Fruit fly (Drosophila melanogaster) whole organism, wandering third instar larva: ENCODE measurements around the gene dlp.

Experiments
- Abd-B ChIP-seq: fragments of >200 bp; optimal IDR thresholded peaks from 2 replicates; lab custom pipeline; 2017; ENCODE audit warnings: missing biosample characterization, missing genetic modification characterization
- CG32264 ChIP-seq: fragments of 200-800 bp; sonication (Bioruptor generic); optimal IDR thresholded peaks from 2 replicates; lab custom pipeline; 2016; ENCODE audit warnings: missing biosample characterization, missing genetic modification characterization
- CG9705 ChIP-seq: fragments of 200-800 bp; sonication (Bioruptor generic); optimal IDR thresholded peaks from 2 replicates; lab custom pipeline; 2018; ENCODE audit warnings: missing biosample characterization, mild to moderate bottlenecking, missing genetic modification characterization
- CrebA ChIP-seq: fragments of 200-800 bp; sonication (Bioruptor generic); optimal IDR thresholded peaks from 2 replicates; lab custom pipeline; 2016; ENCODE audit warnings: missing biosample characterization, mild to moderate bottlenecking, missing genetic modification characterization, borderline replicate concordance
- Dif ChIP-seq: fragments of 200-275, 200-300 bp; sonication (Bioruptor generic); optimal IDR thresholded peaks from 2 replicates; lab custom pipeline; 2018; ENCODE audit warnings: missing biosample characterization, missing genetic modification characterization; ENCODE audit not compliant: partially characterized antibody
- GATAd ChIP-seq: sonication (Bioruptor generic); optimal IDR thresholded peaks from 2 replicates; lab custom pipeline; 2016; ENCODE audit warnings: missing biosample characterization, missing genetic modification characterization
- Hnf4 ChIP-seq: fragments of 200-800 bp; sonication (Bioruptor generic); optimal IDR thresholded peaks from 2 replicates; lab custom pipeline; 2016; ENCODE audit warnings: missing biosample characterization, mild to moderate bottlenecking, missing genetic modification characterization
- Hr78 ChIP-seq: fragments of >200 bp; optimal IDR thresholded peaks from 2 replicates; lab custom pipeline; 2017; ENCODE audit warnings: missing biosample characterization, missing genetic modification characterization
- Hr83 ChIP-seq: fragments of 200-300 bp; sonication (Bioruptor generic); optimal IDR thresholded peaks from 2 replicates; lab custom pipeline; 2016; ENCODE audit warnings: missing biosample characterization, mild to moderate bottlenecking, missing genetic modification characterization, moderate library complexity; ENCODE audit not compliant: poor library complexity, severe bottlenecking
- Myc ChIP-seq: fragments of >200 bp; optimal IDR thresholded peaks from 2 replicates; lab custom pipeline; 2017
- OdsH ChIP-seq: fragments of 200-800 bp; sonication (Bioruptor generic); optimal IDR thresholded peaks from 2 replicates; lab custom pipeline; 2016; ENCODE audit warnings: missing biosample characterization, mild to moderate bottlenecking, missing genetic modification characterization
- Sp1 ChIP-seq: fragments of 200-800 bp; sonication (Bioruptor generic); optimal IDR thresholded peaks from 3 replicates; lab custom pipeline; 2019; ENCODE audit warnings: missing biosample characterization, mild to moderate bottlenecking, missing genetic modification characterization, moderate library complexity
- Vsx2 ChIP-seq: fragments of 200-300, 225-300 bp; sonication (Bioruptor generic); optimal IDR thresholded peaks from 2 replicates; lab custom pipeline; 2018; ENCODE audit warnings: missing biosample characterization, missing genetic modification characterization; ENCODE audit not compliant: partially characterized antibody
- br ChIP-seq: fragments of 200-800 bp; sonication (Bioruptor generic); optimal IDR thresholded peaks from 2 replicates; lab custom pipeline; 2016; ENCODE audit warnings: missing biosample characterization, missing genetic modification characterization
- brk ChIP-seq: fragments of 200-800 bp; sonication (Bioruptor generic); optimal IDR thresholded peaks from 2 replicates; lab custom pipeline; 2016; ENCODE audit warnings: missing biosample characterization, mild to moderate bottlenecking, missing genetic modification characterization
- dl ChIP-seq, 2 experiments: fragments of 175-275, 200-275 bp in 1 of 2; fragments of 200-275 bp in 1 of 2; sonication (Bioruptor generic); optimal IDR thresholded peaks; lab custom pipeline; 2018; ENCODE audit warnings: mild to moderate bottlenecking in 2 of 2, missing biosample characterization in 2 of 2, missing genetic modification characterization in 2 of 2, moderate library complexity in 2 of 2; ENCODE audit not compliant: partially characterized antibody in 2 of 2, insufficient read depth in 1 of 2
- dmrt93B ChIP-seq: fragments of 200-800 bp; sonication (Bioruptor generic); optimal IDR thresholded peaks from 2 replicates; lab custom pipeline; 2018; ENCODE audit warnings: missing biosample characterization, mild to moderate bottlenecking, missing genetic modification characterization
- dsf ChIP-seq: sonication (Bioruptor generic); optimal IDR thresholded peaks from 2 replicates; lab custom pipeline; 2016; ENCODE audit warnings: missing biosample characterization, missing genetic modification characterization, borderline replicate concordance
- foxo ChIP-seq, 2 experiments: fragments of 200-800 bp; sonication (Bioruptor generic); optimal IDR thresholded peaks; 2 replicates in 1 of 2; 3 replicates in 1 of 2; lab custom pipeline; 2016 to 2017; ENCODE audit warnings: missing biosample characterization in 2 of 2, missing genetic modification characterization in 2 of 2
- fru ChIP-seq: fragments of 200-800 bp; sonication (Bioruptor generic); optimal IDR thresholded peaks from 3 replicates; lab custom pipeline; 2016; ENCODE audit warnings: missing biosample characterization, mild to moderate bottlenecking, missing genetic modification characterization
- h ChIP-seq: fragments of 200-800 bp; sonication (Bioruptor generic); optimal IDR thresholded peaks from 3 replicates; lab custom pipeline; 2016; ENCODE audit warnings: missing biosample characterization, mild to moderate bottlenecking, missing genetic modification characterization
- pan ChIP-seq: fragments of >200 bp; optimal IDR thresholded peaks from 2 replicates; lab custom pipeline; 2017
- sage ChIP-seq: fragments of 200-800 bp; sonication (Bioruptor generic); optimal IDR thresholded peaks from 2 replicates; lab custom pipeline; 2016; ENCODE audit warnings: missing biosample characterization, mild to moderate bottlenecking, missing genetic modification characterization
- tai ChIP-seq: sonication (Bioruptor generic); optimal IDR thresholded peaks from 2 replicates; lab custom pipeline; 2016; ENCODE audit warnings: missing biosample characterization, missing genetic modification characterization
- usp ChIP-seq: fragments of >200 bp; optimal IDR thresholded peaks from 2 replicates; lab custom pipeline; 2017; ENCODE audit warnings: missing biosample characterization, missing genetic modification characterization

The dlp gene

DNA sequence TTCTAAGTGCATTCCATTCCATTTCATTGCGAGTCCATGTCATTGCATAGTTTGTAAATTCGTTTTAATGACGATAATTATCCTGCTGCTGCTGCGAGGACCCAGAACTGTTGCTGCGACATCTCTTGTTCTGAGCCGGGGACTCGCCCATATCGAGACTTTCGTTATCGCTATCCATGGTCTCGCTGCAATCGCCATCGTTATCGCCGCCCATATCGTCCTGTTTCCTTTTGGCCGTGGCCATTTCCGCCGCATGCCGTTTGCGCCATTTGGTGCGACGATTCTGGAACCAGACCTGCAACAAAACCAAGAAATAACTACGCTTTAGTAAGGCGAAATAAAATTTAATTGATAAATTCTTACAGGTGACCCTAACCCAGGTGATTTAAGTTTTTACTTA is 48.6 kb upstream of the dlp start:
- TF ChIP-seq fru (GFP tag; lab: Kevin White, UChicago) (no peak), Hr78 (GFP tag; lab: Kevin White, UChicago) (no peak), CG32264 (GFP tag; lab: Kevin White, UChicago) (no peak), Hnf4 (no peak), foxo (GFP tag; optimal IDR thresholded peaks at IDR 0.05; lab: Kevin White, UChicago) (no peak)

DNA sequence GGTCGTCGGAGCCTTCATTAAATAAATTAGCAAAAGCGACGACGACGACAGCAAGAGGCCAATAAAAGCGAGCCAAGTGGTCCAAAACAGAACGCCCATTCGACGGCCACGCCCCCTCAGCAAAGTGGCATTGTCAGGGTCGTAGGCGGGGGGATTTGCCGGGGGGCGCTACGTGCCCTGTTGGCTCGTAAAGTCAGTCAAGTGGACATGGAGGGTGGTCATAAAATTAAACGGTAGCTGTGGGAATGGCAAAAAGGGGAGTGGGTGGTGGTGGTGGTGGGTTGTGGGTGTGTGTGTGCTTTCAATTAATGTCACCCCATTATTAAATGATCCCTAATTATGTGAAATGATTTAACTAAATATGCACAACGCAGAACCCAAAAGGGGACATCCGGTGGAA is 41.4 kb upstream of the dlp start:
- TF ChIP-seq usp (GFP tag; lab: Kevin White, UChicago) = no peak
- TF ChIP-seq GATAd (GFP tag; lab: Kevin White, UChicago) = no peak
- TF ChIP-seq, all 38 proteins: peak for 0

DNA sequence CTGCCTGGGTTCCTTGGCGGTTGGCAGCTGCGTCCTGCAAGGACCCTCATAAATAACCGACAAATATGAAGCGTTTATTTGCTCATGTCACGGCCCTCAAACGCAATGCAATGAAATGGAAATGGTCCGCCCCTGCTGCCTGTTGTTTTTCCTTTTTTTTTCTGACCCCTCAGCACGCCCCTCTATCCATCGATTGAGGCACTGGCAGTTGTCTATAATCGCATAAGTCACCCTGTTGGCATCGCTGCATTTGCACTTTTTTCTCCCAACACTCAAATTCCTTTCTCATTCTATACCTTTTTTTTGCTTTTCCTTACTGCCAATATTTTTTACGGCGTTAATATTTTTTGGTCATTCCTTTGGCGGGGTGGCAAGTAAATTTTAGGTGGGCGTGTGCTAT is 40.2 kb upstream of the dlp start:
- TF ChIP-seq OdsH = no peak
- no peak for TF ChIP-seq pan (lab: Kevin White, UChicago)
- TF ChIP-seq brk = no peak
- no peak for TF ChIP-seq Sp1 (GFP tag; lab: Kevin White, UChicago)
- no peak for TF ChIP-seq CG9705
- TF ChIP-seq, all 38 proteins: peak for 0

DNA sequence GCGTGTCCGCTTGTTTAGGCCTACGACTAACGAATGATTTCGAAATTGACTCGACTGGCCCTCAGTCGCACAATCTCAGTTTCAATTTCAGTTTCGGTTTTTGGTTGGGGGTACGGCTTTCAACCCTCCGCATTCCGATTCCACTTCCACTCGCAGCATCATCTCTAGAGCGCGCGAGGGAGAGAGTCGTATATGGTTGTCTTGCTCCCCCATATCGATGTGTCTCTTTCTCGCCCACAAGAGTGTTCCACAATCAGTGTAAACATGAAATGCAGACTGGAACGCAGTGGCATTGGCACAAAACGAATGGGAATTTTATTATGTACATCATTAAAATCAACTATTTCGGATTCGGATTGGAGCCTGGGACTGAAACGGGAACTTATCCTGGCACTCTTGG is 32.9 kb upstream of the dlp start, which contains the start of gene HGTX:
HGTX (minus strand) TSS at position 38 of the 400 bp plus-strand sequence.
- no peak for TF ChIP-seq OdsH
- TF ChIP-seq br (GFP tag; lab: Kevin White, UChicago) = no peak
- peak; percentile 41 for TF ChIP-seq Dif (GFP tag; lab: Kevin White, UChicago)
- TF ChIP-seq, all 38 proteins: peak for 1

DNA sequence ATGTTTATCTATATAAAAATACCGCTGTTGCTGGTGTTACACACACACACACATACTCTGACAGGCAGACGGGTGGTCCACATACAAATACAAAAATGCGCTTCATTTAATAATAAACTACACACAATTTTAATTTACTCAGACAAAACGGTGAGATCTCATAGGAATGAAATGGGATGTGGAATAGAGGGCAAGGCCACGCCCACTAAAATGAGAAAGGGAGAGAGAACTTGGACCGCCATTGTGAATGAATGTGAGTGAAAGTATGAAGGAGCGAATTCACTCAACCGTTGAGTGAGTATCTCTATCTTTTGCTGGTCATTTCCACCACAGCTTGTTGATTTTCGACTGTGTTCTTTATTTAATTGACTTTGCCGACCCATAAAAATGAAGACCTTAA is 31.8 kb upstream of the dlp start:
- TF ChIP-seq GATAd (GFP tag; lab: Kevin White, UChicago) = no peak
- TF ChIP-seq dsf (GFP tag; lab: Kevin White, UChicago) = no peak
- TF ChIP-seq h (GFP tag; lab: Kevin White, UChicago) = no peak
- TF ChIP-seq dl (GFP tag; optimal IDR thresholded peaks at IDR 0.05; lab: Kevin White, UChicago; ENCODE audit: insufficient read depth in 1 of 2, partially characterized antibody in 2 of 2) = no peak
- TF ChIP-seq fru (GFP tag; lab: Kevin White, UChicago) = no peak
- no peak for TF ChIP-seq Myc (lab: Kevin White, UChicago)
- TF ChIP-seq pan (lab: Kevin White, UChicago) = no peak
- no peak for TF ChIP-seq Abd-B (GFP tag; lab: Kevin White, UChicago)
- TF ChIP-seq usp (GFP tag; lab: Kevin White, UChicago) = no peak
- no peak for TF ChIP-seq br (GFP tag; lab: Kevin White, UChicago)
- no peak for TF ChIP-seq tai (GFP tag; lab: Kevin White, UChicago)
- no peak for TF ChIP-seq foxo (GFP tag; optimal IDR thresholded peaks at IDR 0.05; lab: Kevin White, UChicago)
- TF ChIP-seq dmrt93B (GFP tag; lab: Kevin White, UChicago) = no peak
- TF ChIP-seq Hr78 (GFP tag; lab: Kevin White, UChicago) = no peak
- TF ChIP-seq Hr83 (GFP tag; lab: Kevin White, UChicago) = no peak

DNA sequence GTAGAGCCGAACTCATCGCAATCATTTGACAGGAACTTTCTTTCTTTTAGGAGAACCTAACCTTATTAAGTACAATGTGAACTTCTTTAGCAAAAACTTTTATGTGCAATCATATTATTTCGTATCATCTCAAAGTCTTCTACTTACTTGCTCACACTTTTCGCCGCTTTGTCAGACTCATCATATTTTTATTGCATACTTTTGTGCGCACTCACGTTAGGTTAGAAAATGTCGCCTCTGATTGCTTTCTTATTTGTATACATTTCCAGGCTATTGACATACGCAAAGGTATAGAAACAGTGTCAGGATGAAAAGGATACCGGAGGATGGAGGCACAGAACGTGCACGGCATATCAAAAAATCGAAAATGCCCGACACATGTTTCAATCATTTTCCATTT is 29.2 kb upstream of the dlp start:
- TF ChIP-seq brk (no peak), Vsx2 (GFP tag; lab: Kevin White, UChicago) (no peak), GATAd (GFP tag; lab: Kevin White, UChicago) (no peak), Hnf4 (no peak), h (GFP tag; lab: Kevin White, UChicago) (no peak), CG9705 (no peak), CrebA (GFP tag; lab: Kevin White, UChicago) (no peak), foxo (GFP tag; optimal IDR thresholded peaks at IDR 0.05; lab: Kevin White, UChicago) (no peak)
- TF ChIP-seq, all 38 proteins: peak for 0

DNA sequence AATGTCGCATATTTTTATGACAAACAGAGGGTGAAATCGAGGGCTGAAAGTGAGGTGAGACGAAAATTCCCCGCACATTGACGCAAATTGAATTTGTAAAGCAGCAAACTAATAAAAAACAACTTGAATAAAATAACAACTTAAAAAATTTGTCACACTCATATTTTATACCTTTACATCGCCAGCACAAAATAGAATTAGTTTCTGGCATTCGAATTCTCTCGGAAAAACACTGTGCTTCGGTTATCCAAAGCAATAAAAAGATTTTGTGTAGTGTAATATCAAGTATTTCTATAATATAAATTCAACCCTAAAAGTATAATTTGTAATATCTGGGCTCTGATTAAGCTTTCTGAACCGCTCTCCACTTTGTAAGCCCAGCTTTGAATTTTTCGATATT is 27.1 kb upstream of the dlp start:
- TF ChIP-seq foxo (GFP tag; optimal IDR thresholded peaks at IDR 0.05; lab: Kevin White, UChicago) = no peak

DNA sequence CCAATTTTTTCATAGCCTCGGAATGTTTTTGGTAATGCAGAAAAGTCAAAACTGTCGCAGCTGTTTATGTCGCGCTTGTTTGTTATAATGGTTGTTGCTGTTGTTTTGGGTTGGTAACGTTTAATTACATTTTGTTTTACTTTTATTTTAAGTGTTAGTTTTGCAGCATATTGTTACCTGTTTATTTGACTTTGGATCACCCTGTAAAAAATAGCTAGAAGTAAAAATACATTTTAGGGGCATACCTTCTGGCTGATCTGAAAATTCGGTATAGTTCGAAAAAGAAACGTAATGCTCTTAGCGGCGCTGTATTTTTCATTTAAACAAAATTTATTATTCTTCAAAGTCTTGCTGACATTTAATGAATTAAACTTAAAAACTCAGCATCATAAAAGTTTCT is 24.8 kb upstream of the dlp start:
- TF ChIP-seq Myc (lab: Kevin White, UChicago) (peak; percentile 70), tai (GFP tag; lab: Kevin White, UChicago) (peak; percentile 37), fru (GFP tag; lab: Kevin White, UChicago) (no peak), sage (GFP tag; lab: Kevin White, UChicago) (no peak)
- TF ChIP-seq, all 38 proteins: peak for 2
